Fruit fly (Drosophila melanogaster): ENCODE data around the gene CG34328.

The CG34328 gene

DNA sequence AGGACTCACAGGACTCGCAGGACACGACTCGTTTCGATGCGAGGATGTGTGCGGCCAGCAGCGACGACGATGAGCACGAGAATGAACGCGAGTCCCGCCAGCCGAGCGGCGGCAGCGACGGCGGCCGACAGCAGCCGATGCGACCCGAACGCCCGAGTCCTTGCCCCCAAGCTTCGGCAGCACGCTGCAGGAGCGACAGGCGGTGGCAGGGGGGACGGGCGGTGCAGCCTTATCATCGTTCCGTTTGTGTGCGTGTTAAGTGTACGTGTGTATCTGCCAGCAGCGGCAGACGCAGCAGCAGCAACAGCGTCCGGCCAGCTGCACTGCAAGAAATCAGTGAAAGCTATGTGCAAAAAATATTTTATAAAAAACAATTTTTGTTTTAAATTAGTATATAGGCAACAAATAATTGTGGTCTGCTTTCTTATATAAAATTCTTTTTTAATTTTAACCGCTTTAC is 43.7 kb downstream of the CG34328 start, which contains the start of gene kairos (continued):
- TF ChIP-seq CG16863 (GFP tag; optimal IDR thresholded peaks at IDR 0.05) = no peak
- peak; percentile 49; the same call in 2 of the 3 replicates for TF ChIP-seq Aef1 (GFP tag; IDR thresholded peaks at IDR 0.05)
- TF ChIP-seq Six4 (GFP tag; optimal IDR thresholded peaks at IDR 0.05) = no peak
- TF ChIP-seq CG14667 (GFP tag; IDR thresholded peaks at IDR 0.05) = no peak
- TF ChIP-seq bsh (GFP tag; optimal IDR thresholded peaks at IDR 0.05) = no peak
- TF ChIP-seq CG2875 (GFP tag; optimal IDR thresholded peaks at IDR 0.05) = no peak
- TF ChIP-seq Dfd (GFP tag; optimal IDR thresholded peaks at IDR 0.05) = no peak
- no peak for TF ChIP-seq zen (tag; optimal IDR thresholded peaks at IDR 0.05)
- TF ChIP-seq E2f1 (GFP tag; IDR thresholded peaks at IDR 0.05) = no peak
- TF ChIP-seq CG31441 (GFP tag; IDR thresholded peaks at IDR 0.05) = peak; percentile 30; the same call in 1 of the 2 replicates
- TF ChIP-seq ac (GFP tag; optimal IDR thresholded peaks at IDR 0.05) = no peak
- no peak for TF ChIP-seq Jarid2 (GFP tag; optimal IDR thresholded peaks at IDR 0.05)
- no peak for TF ChIP-seq br (optimal IDR thresholded peaks at IDR 0.05)
- no peak for TF ChIP-seq CG15514 (GFP tag; optimal IDR thresholded peaks at IDR 0.05)
- TF ChIP-seq CG17568 (GFP tag; optimal IDR thresholded peaks at IDR 0.05) = no peak
- TF ChIP-seq CG5180 (GFP tag; optimal IDR thresholded peaks at IDR 0.05) = no peak
- no peak for TF ChIP-seq lilli (GFP tag; optimal IDR thresholded peaks at IDR 0.05)
- TF ChIP-seq CG12391 (tag; optimal IDR thresholded peaks at IDR 0.05) = no peak
- no peak for TF ChIP-seq CG3281 (GFP tag; optimal IDR thresholded peaks at IDR 0.05)
- peak; percentile 25 for TF ChIP-seq Blimp-1 (GFP tag; optimal IDR thresholded peaks at IDR 0.05)
- no peak for TF ChIP-seq CG16779 (GFP tag; IDR thresholded peaks at IDR 0.05)
- TF ChIP-seq CG17361 (GFP tag; IDR thresholded peaks at IDR 0.05) = 0 out of 3 replicates have a peak, but pooled peaks have one; percentile 28
- 0 out of 2 replicates have a peak, but pooled peaks have one; percentile 24 for TF ChIP-seq Drgx (GFP tag; IDR thresholded peaks at IDR 0.05)
- no peak for TF ChIP-seq sr (GFP tag; IDR thresholded peaks at IDR 0.05)
- no peak for TF ChIP-seq prd (optimal IDR thresholded peaks at IDR 0.05)
- TF ChIP-seq prd (GFP tag; IDR thresholded peaks at IDR 0.05) = peak; percentile 49; the same call in 2 of the 3 replicates
- TF ChIP-seq odd (GFP tag; optimal IDR thresholded peaks at IDR 0.05) = no peak
- no peak for TF ChIP-seq CG7745 (tag; optimal IDR thresholded peaks at IDR 0.05)
- TF ChIP-seq crc (GFP tag; optimal IDR thresholded peaks at IDR 0.05) = no peak
- TF ChIP-seq z (GFP tag; IDR thresholded peaks at IDR 0.05) = no peak
- TF ChIP-seq Nf-YC (tag; optimal IDR thresholded peaks at IDR 0.05) = peak; percentile 26
- no peak for TF ChIP-seq CG1832 (GFP tag; optimal IDR thresholded peaks at IDR 0.05)
- TF ChIP-seq CG3407 (GFP tag; optimal IDR thresholded peaks at IDR 0.05) = no peak
- no peak for TF ChIP-seq Ada2b (GFP tag; IDR thresholded peaks at IDR 0.05)
- no peak for TF ChIP-seq CG42726 (GFP tag; IDR thresholded peaks at IDR 0.05; ENCODE audit: partially characterized antibody)
- TF ChIP-seq GATAe (GFP tag; conservative IDR thresholded peaks at IDR 0.05) = no peak
- TF ChIP-seq row (GFP tag; IDR thresholded peaks at IDR 0.05) = no peak; the same call in 2 of the 3 replicates
- TF ChIP-seq phol (tag; optimal IDR thresholded peaks at IDR 0.05) = peak; percentile 45
- TF ChIP-seq CG10543 (GFP tag; optimal IDR thresholded peaks at IDR 0.05) = no peak
- no peak for TF ChIP-seq CG6813 (GFP tag; optimal IDR thresholded peaks at IDR 0.05)
- 0 out of 2 replicates have a peak, but pooled peaks have one; percentile 9 for TF ChIP-seq klu (GFP tag; IDR thresholded peaks at IDR 0.05)
- TF ChIP-seq Hmr (GFP tag; optimal IDR thresholded peaks at IDR 0.05) = no peak
- TF ChIP-seq CG15479 (GFP tag; optimal IDR thresholded peaks at IDR 0.05) = no peak
- TF ChIP-seq mam (GFP tag; optimal IDR thresholded peaks at IDR 0.05) = no peak
- no peak for TF ChIP-seq C15 (GFP tag; IDR thresholded peaks at IDR 0.05)
- no peak for TF ChIP-seq Kr (GFP tag; optimal IDR thresholded peaks at IDR 0.05)
- no peak for TF ChIP-seq CG13775 (GFP tag; optimal IDR thresholded peaks at IDR 0.05)
- no peak for TF ChIP-seq CG2889 (GFP tag; IDR thresholded peaks at IDR 0.05)
- TF ChIP-seq CG7357 (GFP tag; IDR thresholded peaks at IDR 0.05) = no peak
- TF ChIP-seq zen2 (GFP tag; IDR thresholded peaks at IDR 0.05; ENCODE audit: partially characterized antibody) = no peak
- TF ChIP-seq gfzf (GFP tag; optimal IDR thresholded peaks at IDR 0.05) = no peak

All from whole organism, embryonic.